Worm (Caenorhabditis elegans) whole organism, late embryonic: ENCODE results near the gene col-41.

Experiments used
- C08G9.2 ChIP-seq: sonication (generic microtip); optimal IDR thresholded peaks from 2 replicates; lab custom pipeline; 2016; ENCODE audit warnings: mild to moderate bottlenecking, missing genetic modification characterization, moderate library complexity, missing compliant biosample characterization
- F13H6.1 ChIP-seq: sonication (generic microtip); optimal IDR thresholded peaks from 2 replicates; lab custom pipeline; 2016; ENCODE audit warnings: missing genetic modification characterization, missing compliant biosample characterization
- T23F11.4 ChIP-seq: fragments of 200-800 bp; sonication (Bioruptor generic); optimal IDR thresholded peaks from 2 replicates; lab custom pipeline; 2018; ENCODE audit warnings: mild to moderate bottlenecking, missing genetic modification characterization, missing compliant biosample characterization
- Y22D7AL.16 ChIP-seq: sonication (generic microtip); optimal IDR thresholded peaks from 2 replicates; lab custom pipeline; 2016; ENCODE audit warnings: missing genetic modification characterization, missing compliant biosample characterization
- ahr-1 ChIP-seq: sonication (generic microtip); optimal IDR thresholded peaks from 2 replicates; lab custom pipeline; 2016; ENCODE audit warnings: missing genetic modification characterization, missing compliant biosample characterization
- ama-1 ChIP-seq: fragments of 150-350 bp; optimal IDR thresholded peaks from 2 replicates; lab custom pipeline; 2014
- ceh-2 ChIP-seq: sonication (generic microtip); optimal IDR thresholded peaks from 2 replicates; lab custom pipeline; 2016; ENCODE audit warnings: missing genotype, missing genetic modification characterization, missing compliant biosample characterization
- ceh-24 ChIP-seq: sonication (generic microtip); optimal IDR thresholded peaks from 2 replicates; lab custom pipeline; 2016; ENCODE audit warnings: mild to moderate bottlenecking, missing genetic modification characterization, missing compliant biosample characterization
- ceh-31 ChIP-seq: sonication (generic microtip); optimal IDR thresholded peaks from 2 replicates; lab custom pipeline; 2016; ENCODE audit warnings: missing genetic modification characterization, missing compliant biosample characterization
- ceh-48 ChIP-seq: sonication (generic microtip); optimal IDR thresholded peaks from 2 replicates; lab custom pipeline; 2016; ENCODE audit warnings: missing genetic modification characterization, inconsistent platforms, missing compliant biosample characterization
- ceh-9 ChIP-seq: sonication (generic microtip); optimal IDR thresholded peaks from 2 replicates; lab custom pipeline; 2016; ENCODE audit warnings: mild to moderate bottlenecking, missing genetic modification characterization, inconsistent platforms, missing compliant biosample characterization
- dmd-4 ChIP-seq: sonication (generic microtip); optimal IDR thresholded peaks from 2 replicates; lab custom pipeline; 2016; ENCODE audit warnings: borderline replicate concordance, missing genetic modification characterization, missing compliant biosample characterization
- dve-1 ChIP-seq: sonication (generic microtip); optimal IDR thresholded peaks from 2 replicates; lab custom pipeline; 2017; ENCODE audit warnings: antibody characterized with exemption, mild to moderate bottlenecking, missing genetic modification characterization, missing compliant biosample characterization
- elt-2 ChIP-seq: sonication (generic microtip); optimal IDR thresholded peaks from 2 replicates; lab custom pipeline; 2016; ENCODE audit warnings: missing genetic modification reagents, missing genetic modification characterization, missing compliant biosample characterization
- eyg-1 ChIP-seq: sonication (generic microtip); optimal IDR thresholded peaks from 2 replicates; lab custom pipeline; 2016; ENCODE audit warnings: missing genotype, missing genetic modification characterization, missing compliant biosample characterization
- gmeb-2 ChIP-seq: sonication (generic microtip); optimal IDR thresholded peaks from 2 replicates; lab custom pipeline; 2016; ENCODE audit warnings: missing genetic modification characterization, inconsistent platforms, missing compliant biosample characterization
- hlh-30 ChIP-seq: sonication (generic microtip); optimal IDR thresholded peaks from 2 replicates; lab custom pipeline; 2017; ENCODE audit warnings: antibody characterized with exemption, missing genetic modification characterization, missing compliant biosample characterization; ENCODE audit not compliant: insufficient read depth
- lim-6 ChIP-seq: sonication (generic microtip); optimal IDR thresholded peaks from 2 replicates; lab custom pipeline; 2016; ENCODE audit warnings: missing genetic modification characterization, missing compliant biosample characterization
- nfya-1 ChIP-seq: sonication (generic microtip); optimal IDR thresholded peaks from 2 replicates; lab custom pipeline; 2017; ENCODE audit warnings: missing genetic modification characterization, mild to moderate bottlenecking, missing compliant biosample characterization, antibody characterized with exemption, moderate library complexity
- nhr-232 ChIP-seq: sonication (generic microtip); optimal IDR thresholded peaks from 2 replicates; lab custom pipeline; 2016; ENCODE audit warnings: missing genetic modification characterization, missing compliant biosample characterization
- pag-3 ChIP-seq: sonication (generic microtip); optimal IDR thresholded peaks from 2 replicates; lab custom pipeline; 2016; ENCODE audit warnings: missing compliant biosample characterization, missing genetic modification characterization, borderline replicate concordance
- pat-9 ChIP-seq: fragments of 200-800 bp; sonication (Bioruptor generic); optimal IDR thresholded peaks from 2 replicates; lab custom pipeline; 2018; ENCODE audit warnings: mild to moderate bottlenecking, missing genetic modification characterization, moderate library complexity, missing compliant biosample characterization
- pha-2 ChIP-seq: sonication (generic microtip); optimal IDR thresholded peaks from 2 replicates; lab custom pipeline; 2017; ENCODE audit warnings: mild to moderate bottlenecking, missing genetic modification characterization, missing compliant biosample characterization
- pqm-1 ChIP-seq: sonication (generic microtip); optimal IDR thresholded peaks from 2 replicates; lab custom pipeline; 2016; ENCODE audit warnings: missing genetic modification characterization, missing compliant biosample characterization
- pros-1 ChIP-seq: fragments of 150-350 bp; optimal IDR thresholded peaks from 2 replicates; lab custom pipeline; 2014; ENCODE audit warnings: missing biosample characterization, missing genetic modification reagents, missing genetic modification characterization
- ref-2 ChIP-seq: sonication (generic microtip); optimal IDR thresholded peaks from 2 replicates; lab custom pipeline; 2016; ENCODE audit warnings: missing genetic modification characterization, missing compliant biosample characterization
- rnt-1 ChIP-seq: sonication (generic microtip); optimal IDR thresholded peaks from 2 replicates; lab custom pipeline; 2016; ENCODE audit warnings: missing genetic modification characterization, missing compliant biosample characterization
- sdc-2 ChIP-seq: sonication (generic microtip); optimal IDR thresholded peaks from 2 replicates; lab custom pipeline; 2016; ENCODE audit warnings: missing genotype, missing genetic modification characterization, missing compliant biosample characterization
- tbx-2 ChIP-seq: sonication (generic microtip); optimal IDR thresholded peaks from 2 replicates; lab custom pipeline; 2016; ENCODE audit warnings: missing genetic modification characterization, missing compliant biosample characterization
- tbx-7 ChIP-seq: sonication (generic microtip); optimal IDR thresholded peaks from 2 replicates; lab custom pipeline; 2016; ENCODE audit warnings: missing genotype, missing genetic modification characterization, missing compliant biosample characterization
- unc-3 ChIP-seq, 2 experiments: fragments of 200-800 bp in 1 of 2; sonication (Bioruptor generic) in 1 of 2; sonication (generic microtip) in 1 of 2; conservative IDR thresholded peaks in 1 of 2; optimal IDR thresholded peaks in 1 of 2; 2 replicates each; pipeline versions ENCODE4 v1.3.6 to Lab custom; 2016 to 2022; ENCODE audit warnings: missing compliant biosample characterization in 2 of 2, missing genetic modification characterization in 2 of 2, missing genetic modification reagents in 1 of 2
- unc-42 ChIP-seq: sonication (generic microtip); optimal IDR thresholded peaks from 2 replicates; lab custom pipeline; 2016; ENCODE audit warnings: missing genotype, missing genetic modification characterization, missing compliant biosample characterization
- unc-55 ChIP-seq: sonication (generic microtip); optimal IDR thresholded peaks from 2 replicates; lab custom pipeline; 2017; ENCODE audit warnings: missing biosample characterization, missing genetic modification reagents, missing genetic modification characterization
- zip-5 ChIP-seq: sonication (generic microtip); optimal IDR thresholded peaks from 2 replicates; lab custom pipeline; 2016; ENCODE audit warnings: missing genetic modification characterization, missing compliant biosample characterization
- ztf-16 ChIP-seq: sonication (generic microtip); optimal IDR thresholded peaks from 2 replicates; lab custom pipeline; 2017; ENCODE audit warnings: missing genetic modification characterization, missing compliant biosample characterization

Gene col-41

ce11 chrX:15160923-15161322, 15.4 kb downstream of the col-41 start:
- TF ChIP-seq pat-9 (tag; lab: Kevin White, UChicago) (no peak), ceh-48 (tag; lab: Kevin White, UChicago) (no peak), gmeb-2 (no peak), rnt-1 (tag; lab: Kevin White, UChicago) (no peak), nhr-232 (no peak), lim-6 (tag; lab: Kevin White, UChicago) (no peak), Y22D7AL.16 (tag; lab: Kevin White, UChicago) (no peak), C08G9.2 (tag; lab: Kevin White, UChicago) (no peak)

- TF ChIP-seq ceh-31 (tag; lab: Kevin White, UChicago): no peak
- no peak for TF ChIP-seq elt-2
These were observed 16.9 kb downstream of the col-41 start for ce11 chrX:15159362-15159761.

ce11 chrX:15158699-15159312, 17.5 kb downstream of the col-41 start, which contains the start of gene C11G10.1:
Gene C11G10.1, minus strand, starts transcription at chrX:15158749.
- no peak for TF ChIP-seq sdc-2 (tag; lab: Kevin White, UChicago)
- no peak for TF ChIP-seq unc-55 (GFP tag; lab: Kevin White, UChicago)
- no peak for TF ChIP-seq ama-1 (lab: Kevin White, UChicago)
- TF ChIP-seq unc-42 (tag; lab: Kevin White, UChicago): no peak

ce11 chrX:15157854-15158253, 18.4 kb downstream of the col-41 start:
- no peak for TF ChIP-seq pros-1 (tag; lab: Kevin White, UChicago)
- no peak for TF ChIP-seq T23F11.4
- no peak for TF ChIP-seq F13H6.1 (tag; lab: Kevin White, UChicago)
- TF ChIP-seq unc-55 (GFP tag; lab: Kevin White, UChicago): no peak

ce11 chrX:15155054-15155453, 21.2 kb downstream of the col-41 start:
- peak; percentile 94 for TF ChIP-seq unc-42 (tag; lab: Kevin White, UChicago)
- no peak for TF ChIP-seq C08G9.2 (tag; lab: Kevin White, UChicago)
- TF ChIP-seq ceh-31 (tag; lab: Kevin White, UChicago): peak; percentile 74

- TF ChIP-seq ztf-16 (tag; lab: Kevin White, UChicago) (no peak), zip-5 (tag; lab: Kevin White, UChicago) (no peak), unc-42 (tag; lab: Kevin White, UChicago) (peak; percentile 16), ceh-31 (tag; lab: Kevin White, UChicago) (peak; percentile 25), rnt-1 (tag; lab: Kevin White, UChicago) (peak; percentile 3), unc-55 (GFP tag; lab: Kevin White, UChicago) (peak; percentile 69), ceh-2 (no peak), pag-3 (tag; lab: Kevin White, UChicago) (no peak)
These were observed 27.4 kb downstream of the col-41 start for ce11 chrX:15148831-15149230.

- TF ChIP-seq ceh-9 (tag; lab: Kevin White, UChicago) (no peak), hlh-30 (tag; lab: Kevin White, UChicago) (no peak), ceh-31 (tag; lab: Kevin White, UChicago) (no peak), eyg-1 (tag; lab: Kevin White, UChicago) (no peak), nfya-1 (tag; lab: Kevin White, UChicago) (no peak), zip-5 (tag; lab: Kevin White, UChicago) (no peak), ahr-1 (tag; lab: Kevin White, UChicago) (no peak), T23F11.4 (no peak)
These were observed 27.9 kb downstream of the col-41 start for ce11 chrX:15148389-15148788.

ce11 chrX:15147640-15148039, 28.6 kb downstream of the col-41 start, which contains the start of gene unc-7:
Gene unc-7, minus strand, starts transcription at chrX:15147740.
- no peak for TF ChIP-seq F13H6.1 (tag; lab: Kevin White, UChicago)
- TF ChIP-seq tbx-2 (tag; lab: Kevin White, UChicago): no peak
- TF ChIP-seq tbx-7: no peak
- TF ChIP-seq pha-2 (tag; lab: Kevin White, UChicago): no peak
- no peak for TF ChIP-seq pat-9 (tag; lab: Kevin White, UChicago)
- TF ChIP-seq pqm-1 (tag; lab: Kevin White, UChicago): no peak
- TF ChIP-seq dmd-4: no peak
- TF ChIP-seq ref-2: no peak
- TF ChIP-seq dve-1 (tag; lab: Kevin White, UChicago): no peak
- no peak for TF ChIP-seq ceh-24 (tag; lab: Kevin White, UChicago)
- TF ChIP-seq unc-3 (GFP tag; conservative IDR thresholded peaks at IDR 0.05; lab: Robert Waterston, UW): no peak
- TF ChIP-seq unc-3 (tag; optimal IDR thresholded peaks at IDR 0.05; lab: Kevin White, UChicago): no peak
- TF ChIP-seq zip-5 (tag; lab: Kevin White, UChicago): no peak
